Worm (Caenorhabditis elegans) whole organism, L4/young adult: ENCODE data around the gene W03C9.6.

ENCODE experiments used
- W03F9.2 ChIP-seq: fragments of 150-350 bp; optimal IDR thresholded peaks from 2 replicates; lab custom pipeline; 2014; ENCODE audit warnings: missing biosample characterization, missing genetic modification characterization
- dao-5 ChIP-seq: sonication (generic microtip); optimal IDR thresholded peaks from 2 replicates; lab custom pipeline; 2016; ENCODE audit warnings: missing genotype, missing genetic modification characterization, moderate library complexity, missing compliant biosample characterization
- him-1 ChIP-seq: sonication (generic microtip); optimal IDR thresholded peaks from 2 replicates; lab custom pipeline; 2016; ENCODE audit warnings: missing genotype, missing genetic modification reagents, missing genetic modification characterization, missing compliant biosample characterization

DNA sequence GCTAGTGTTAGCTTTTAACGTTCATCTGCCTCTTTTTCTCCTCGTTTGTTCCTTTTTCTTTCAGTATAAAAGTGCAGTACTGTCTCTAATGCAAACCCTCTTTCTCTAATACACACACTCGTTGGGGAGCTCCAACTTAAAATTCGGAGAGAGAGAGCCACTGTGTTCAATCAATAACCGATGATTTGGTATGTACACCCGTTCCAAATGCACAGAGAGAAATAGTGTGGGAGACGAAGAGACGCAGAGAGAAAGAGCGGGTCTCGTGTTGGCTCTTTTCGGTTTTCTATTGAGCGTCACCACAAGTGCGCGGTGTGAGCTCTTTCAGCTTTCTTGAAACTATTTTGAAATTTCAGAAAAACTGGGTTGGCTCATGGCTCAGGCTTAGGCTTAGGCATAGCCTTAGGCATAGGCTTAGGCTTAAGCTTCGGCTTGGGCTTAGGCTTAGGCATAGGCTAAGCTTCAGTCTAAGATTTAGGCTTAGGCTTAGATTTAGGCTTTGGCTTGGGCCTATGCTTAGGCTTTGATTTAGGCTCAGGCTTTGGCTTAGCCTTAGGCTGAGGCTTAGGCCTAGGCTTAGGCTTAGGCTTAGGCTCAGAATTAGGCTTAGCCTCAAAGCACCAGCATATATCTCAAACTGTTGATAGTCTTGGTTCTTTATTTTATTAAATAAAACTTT is 30.5 kb upstream of the W03C9.6 start:
- TF ChIP-seq him-1 (no peak), dao-5 (no peak), W03F9.2 (tag; lab: Kevin White, UChicago) (no peak)
